Worm (Caenorhabditis elegans): ENCODE results near the gene mrps-5.

mrps-5 gene

ce11 chrV:12596795-12597194, 33.5 kb downstream of the mrps-5 start (continued):
- TF ChIP-seq dpl-1 (GFP tag; optimal IDR thresholded peaks at IDR 0.05), result peak in 2 of 3 experiments; percentile 33 to 34
- TF ChIP-seq nhr-90 (tag; optimal IDR thresholded peaks at IDR 0.05; ENCODE audit: poor library complexity), result peak; percentile 72
- peak; percentile 44 to 76 for TF ChIP-seq lin-35 (GFP tag; optimal IDR thresholded peaks at IDR 0.05)
- peak; percentile 66 for TF ChIP-seq C16A3.4 (tag; optimal IDR thresholded peaks at IDR 0.05)
- peak in 1 of 2 experiments; percentile 61 for TF ChIP-seq ztf-11 (tag; optimal IDR thresholded peaks at IDR 0.05)
- TF ChIP-seq xbp-1 (tag; optimal IDR thresholded peaks at IDR 0.05), result peak; percentile 52
- TF ChIP-seq unc-30 (tag; optimal IDR thresholded peaks at IDR 0.05), result no peak
- TF ChIP-seq grh-1 (GFP tag; IDR thresholded peaks at IDR 0.05), result 0 out of 2 replicates have a peak, but pooled peaks have one; percentile 21
- TF ChIP-seq jun-1 (tag; optimal IDR thresholded peaks at IDR 0.05), result peak; percentile 41
- TF ChIP-seq skn-1 (tag; optimal IDR thresholded peaks at IDR 0.05), result peak; percentile 41
- no peak for TF ChIP-seq nhr-12 (tag; optimal IDR thresholded peaks at IDR 0.05)
- TF ChIP-seq snu-23 (GFP tag; optimal IDR thresholded peaks at IDR 0.05), result peak; percentile 71
- TF ChIP-seq swsn-7 (tag; optimal IDR thresholded peaks at IDR 0.05), result peak; percentile 58
- peak; percentile 64 for TF ChIP-seq nhr-47 (tag; optimal IDR thresholded peaks at IDR 0.05)
- peak; percentile 24 for TF ChIP-seq tbx-2 (tag; optimal IDR thresholded peaks at IDR 0.05)
- no peak for TF ChIP-seq fkh-4 (tag; optimal IDR thresholded peaks at IDR 0.05; ENCODE audit: borderline replicate concordance)
- TF ChIP-seq sptf-1 (tag; optimal IDR thresholded peaks at IDR 0.05), result no peak
- peak; percentile 57 for TF ChIP-seq vab-15 (tag; optimal IDR thresholded peaks at IDR 0.05)
- TF ChIP-seq hpl-2 (GFP tag; optimal IDR thresholded peaks at IDR 0.05), result no peak
- no peak for TF ChIP-seq fkh-8 (tag; optimal IDR thresholded peaks at IDR 0.05)
- peak; percentile 65 for TF ChIP-seq nhr-19 (GFP tag; conservative IDR thresholded peaks at IDR 0.05)
- TF ChIP-seq rnt-1 (tag; optimal IDR thresholded peaks at IDR 0.05), result peak; percentile 68
- TF ChIP-seq blmp-1 (tag; optimal IDR thresholded peaks at IDR 0.05), result no peak
- TF ChIP-seq nhr-20 (tag; optimal IDR thresholded peaks at IDR 0.05), result peak; percentile 59
- peak; percentile 62 for TF ChIP-seq dsc-1 (tag; optimal IDR thresholded peaks at IDR 0.05)
- no peak for TF ChIP-seq C34B4.2 (tag; optimal IDR thresholded peaks at IDR 0.05)
- TF ChIP-seq elt-2 (tag; optimal IDR thresholded peaks at IDR 0.05), result peak; percentile 6
- no peak for TF ChIP-seq nhr-28 (tag; optimal IDR thresholded peaks at IDR 0.05)

- TF ChIP-seq nhr-20 (tag; optimal IDR thresholded peaks at IDR 0.05), result no peak
- TF ChIP-seq ama-1 (optimal IDR thresholded peaks at IDR 0.05), result no peak
- TF ChIP-seq ets-5 (GFP tag; IDR thresholded peaks at IDR 0.05), result no peak
- TF ChIP-seq mab-9 (GFP tag; IDR thresholded peaks at IDR 0.05), result no peak
- TF ChIP-seq ceh-90 (tag; optimal IDR thresholded peaks at IDR 0.05), result no peak
- no peak for TF ChIP-seq tlp-1 (tag; optimal IDR thresholded peaks at IDR 0.05)
- no peak for TF ChIP-seq mdl-1 (tag; optimal IDR thresholded peaks at IDR 0.05)
- no peak for TF ChIP-seq fkh-8 (tag; optimal IDR thresholded peaks at IDR 0.05)
- TF ChIP-seq lin-39 (tag; optimal IDR thresholded peaks at IDR 0.05), result no peak
- peak; percentile 36 for TF ChIP-seq irx-1 (tag; optimal IDR thresholded peaks at IDR 0.05)
- no peak for TF ChIP-seq nhr-237 (tag; optimal IDR thresholded peaks at IDR 0.05)
- peak; percentile 84 for TF ChIP-seq F16B12.6 (tag; optimal IDR thresholded peaks at IDR 0.05)
- no peak for TF ChIP-seq sox-4 (tag; optimal IDR thresholded peaks at IDR 0.05)
- TF ChIP-seq efl-1 (optimal IDR thresholded peaks at IDR 0.05), result peak; percentile 30 to 33
- TF ChIP-seq efl-1 (GFP tag; optimal IDR thresholded peaks at IDR 0.05 in 1 of 2), result peak; percentile 51 to 94
- no peak for TF ChIP-seq lin-15B (tag; optimal IDR thresholded peaks at IDR 0.05)
- no peak for TF ChIP-seq nhr-76 (tag; optimal IDR thresholded peaks at IDR 0.05)
- peak; percentile 56 for TF ChIP-seq lin-14 (GFP tag; optimal IDR thresholded peaks at IDR 0.05)
- TF ChIP-seq zip-4 (GFP tag; optimal IDR thresholded peaks at IDR 0.05), result no peak
- TF ChIP-seq lir-3 (tag; optimal IDR thresholded peaks at IDR 0.05; ENCODE audit: poor library complexity), result no peak
- TF ChIP-seq aly-2 (tag; optimal IDR thresholded peaks at IDR 0.05), result peak; percentile 13
- TF ChIP-seq nhr-28 (tag; optimal IDR thresholded peaks at IDR 0.05), result no peak
- no peak for TF ChIP-seq ztf-11 (tag; optimal IDR thresholded peaks at IDR 0.05)
- TF ChIP-seq mep-1 (tag; optimal IDR thresholded peaks at IDR 0.05), result peak; percentile 65
- TF ChIP-seq C34B4.2 (tag; optimal IDR thresholded peaks at IDR 0.05), result no peak
- TF ChIP-seq nhr-71 (tag; optimal IDR thresholded peaks at IDR 0.05), result peak; percentile 47
- no peak for TF ChIP-seq elt-3 (tag; optimal IDR thresholded peaks at IDR 0.05)
- TF ChIP-seq lsy-2 (tag; optimal IDR thresholded peaks at IDR 0.05), result peak; percentile 4 to 51
- TF ChIP-seq ces-1 (GFP tag; optimal IDR thresholded peaks at IDR 0.05), result no peak
- TF ChIP-seq dpl-1 (GFP tag; optimal IDR thresholded peaks at IDR 0.05), result peak in 2 of 3 experiments; percentile 43 to 45
- no peak for TF ChIP-seq lin-13 (GFP tag; optimal IDR thresholded peaks at IDR 0.05)
- TF ChIP-seq nhr-11 (tag; optimal IDR thresholded peaks at IDR 0.05), result no peak
Observed at ce11 chrV:12599110-12599509, 35.8 kb downstream of the mrps-5 start, which contains the start of the genes C14C10.10 and ril-2. Gene C14C10.10 (minus strand): TSS chrV:12599128. Gene ril-2 (minus strand): TSS chrV:12599157.

Measured in whole organism, L1 larva.